Worm (Caenorhabditis elegans) whole organism, L4/young adult: ENCODE measurements around the gene spe-18.

Experiments
- dao-5 ChIP-seq: sonication (generic microtip); optimal IDR thresholded peaks from 2 replicates; lab custom pipeline; 2016; ENCODE audit warnings: missing genotype, missing genetic modification characterization, moderate library complexity, missing compliant biosample characterization
- him-1 ChIP-seq: sonication (generic microtip); optimal IDR thresholded peaks from 2 replicates; lab custom pipeline; 2016; ENCODE audit warnings: missing genotype, missing genetic modification reagents, missing genetic modification characterization, missing compliant biosample characterization

- no peak for TF ChIP-seq him-1 (tag; lab: Kevin White, UChicago)
- no peak for TF ChIP-seq dao-5
Measured at ce11 chrII:13116710-13117109, 36.5 kb downstream of the spe-18 start, which contains the start of gene rict-1.
